Fruit fly (Drosophila melanogaster) whole organism, pupa: ENCODE results near the gene Octalpha2R.
A peak's percentile ranks its signal among the peaks of the same experiment; 100 is the strongest.

Experiments used
- CG15710 ChIP-seq: fragments of 200-800 bp; sonication (Bioruptor generic); optimal IDR thresholded peaks from 2 replicates; lab custom pipeline; 2018; ENCODE audit warnings: missing biosample characterization, mild to moderate bottlenecking, missing genetic modification characterization, moderate library complexity
- CG4496 ChIP-seq: fragments of 200-800 bp; sonication (Bioruptor generic); IDR thresholded peaks from 3 replicates; pipeline ENCODE4 v1.3.6; 2022; ENCODE audit warnings: missing biosample characterization, missing genetic modification characterization
- CG9948 ChIP-seq: fragments of 200-800 bp; sonication (Bioruptor generic); optimal IDR thresholded peaks from 2 replicates; lab custom pipeline; 2018; ENCODE audit warnings: missing biosample characterization, mild to moderate bottlenecking, missing genetic modification characterization, moderate library complexity
- EcR ChIP-seq: fragments of 200-800 bp; sonication (Bioruptor generic); optimal IDR thresholded peaks from 3 replicates; lab custom pipeline; 2019; ENCODE audit warnings: missing biosample characterization, missing genetic modification characterization, mild to moderate bottlenecking, moderate library complexity, missing genetic modification reagents
- Pif1B ChIP-seq: fragments of 200-800 bp; sonication (Bioruptor generic); optimal IDR thresholded peaks from 3 replicates; lab custom pipeline; 2016; ENCODE audit warnings: missing biosample characterization, missing genetic modification characterization

- peak; percentile 25 for TF ChIP-seq CG15710 (tag; lab: Kevin White, UChicago)
- no peak for TF ChIP-seq Pif1B
- no peak for TF ChIP-seq EcR (GFP tag; lab: Kevin White, UChicago)
- TF ChIP-seq CG4496 = peak; percentile 61; the same call in 1 of the 3 replicates
- TF ChIP-seq CG9948 (tag; lab: Kevin White, UChicago) = peak; percentile 33
Measured at dm6 chr3R:18796256-18796655, 52.8 kb downstream of the Octalpha2R start.
